Worm (Caenorhabditis elegans) whole organism, mixed stage, embryonic: Measurements from ENCODE around the gene T23F2.4.
A peak's percentile ranks its signal among the peaks of the same experiment; 100 is the strongest.

ENCODE experiments used
- nhr-237 ChIP-seq: fragments of 150-350 bp; optimal IDR thresholded peaks from 2 replicates; lab custom pipeline; 2014; ENCODE audit warnings: missing biosample characterization, missing genetic modification characterization
- pha-4 ChIP-seq: fragments of 150-350 bp; optimal IDR thresholded peaks from 2 replicates; lab custom pipeline; 2018; ENCODE audit warnings: missing biosample characterization, missing genetic modification reagents, missing genetic modification characterization
- unc-120 ChIP-seq: sonication (generic microtip); optimal IDR thresholded peaks from 2 replicates; lab custom pipeline; 2017; ENCODE audit warnings: missing genetic modification characterization, missing compliant biosample characterization; ENCODE audit not compliant: poor library complexity, severe bottlenecking
- ztf-11 ChIP-seq: fragments of 150-350 bp; optimal IDR thresholded peaks from 2 replicates; lab custom pipeline; 2014; ENCODE audit warnings: missing biosample characterization, missing genetic modification characterization

DNA sequence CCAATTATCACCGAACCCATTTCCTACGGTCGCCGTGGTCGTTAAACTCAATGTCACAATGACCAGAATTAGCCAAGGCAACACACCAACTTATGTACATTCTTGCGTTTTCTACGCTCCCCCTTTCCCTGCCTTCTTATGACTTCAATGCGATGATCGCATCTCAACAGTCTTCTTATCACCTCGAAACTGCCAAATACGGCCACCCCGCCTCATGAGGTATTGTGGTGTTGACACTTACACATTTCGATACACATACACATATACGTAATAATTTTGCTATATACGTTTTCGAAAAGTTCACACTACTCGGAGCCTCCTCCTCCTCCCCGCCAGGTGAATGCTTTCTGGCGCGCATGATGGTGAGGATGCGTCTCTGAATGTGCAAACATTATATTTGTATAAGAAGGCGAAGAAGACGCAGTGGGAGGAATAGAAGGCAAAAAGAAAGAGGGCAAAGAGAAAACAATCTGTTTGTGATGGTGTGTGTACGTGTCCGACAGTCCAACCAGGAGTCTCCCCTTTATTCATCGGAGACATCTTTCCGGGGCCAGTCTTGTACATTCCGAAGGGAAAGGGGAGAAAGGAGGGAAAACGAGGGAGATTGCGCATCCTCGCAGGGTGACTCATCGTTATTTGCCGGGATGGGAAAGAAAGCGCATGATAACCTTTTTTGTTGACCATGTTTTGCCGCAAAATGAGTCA is 34.9 kb downstream of the T23F2.4 start:
- TF ChIP-seq pha-4 (tag; lab: Kevin White, UChicago) (peak; percentile 29), unc-120 (tag; lab: Kevin White, UChicago) (no peak), nhr-237 (peak; percentile 7), ztf-11 (tag; lab: Kevin White, UChicago) (peak; percentile 3)
